Fruit fly (Drosophila melanogaster): ENCODE measurements around the gene CG32436.

The CG32436 gene

DNA sequence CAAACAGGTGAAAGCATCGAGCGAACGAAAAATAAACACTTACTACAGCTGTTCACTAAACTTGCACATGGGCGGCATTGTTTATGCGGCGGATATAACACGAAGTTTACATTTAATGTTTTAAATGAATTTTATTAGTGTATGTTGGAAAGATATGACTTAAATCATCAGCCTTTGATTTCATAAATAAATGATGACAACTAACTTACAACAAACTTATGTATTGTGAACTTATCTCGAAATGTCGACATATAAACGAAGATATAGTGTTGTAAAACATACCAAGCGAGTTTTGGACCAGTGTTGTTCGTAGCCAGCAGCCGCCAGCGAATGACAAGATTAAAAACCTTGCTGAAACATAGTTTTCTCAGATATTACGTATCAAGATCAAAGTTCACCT is 39.4 kb upstream of the CG32436 start, which contains the start of the genes CG11309 and CG7632 (continued):
- TF ChIP-seq Eip93F (GFP tag; optimal IDR thresholded peaks at IDR 0.05) = peak; percentile 98
- peak; percentile 99 for TF ChIP-seq Hr4 (GFP tag; optimal IDR thresholded peaks at IDR 0.05)
- TF ChIP-seq Met (GFP tag; optimal IDR thresholded peaks at IDR 0.05) = peak; percentile 99
- TF ChIP-seq Gug (GFP tag; IDR thresholded peaks at IDR 0.05) = peak; percentile 98
- TF ChIP-seq CG3919 (GFP tag; optimal IDR thresholded peaks at IDR 0.05) = peak; percentile 100
- TF ChIP-seq CG10631 (GFP tag; optimal IDR thresholded peaks at IDR 0.05) = peak; percentile 99
- peak; percentile 99 for TF ChIP-seq spab (GFP tag; optimal IDR thresholded peaks at IDR 0.05)
- peak; percentile 99 for TF ChIP-seq cyc (GFP tag; optimal IDR thresholded peaks at IDR 0.05)
- peak; percentile 99 for TF ChIP-seq CG11762 (GFP tag; optimal IDR thresholded peaks at IDR 0.05; ENCODE audit: insufficient read depth)
- TF ChIP-seq CG4318 (GFP tag; optimal IDR thresholded peaks at IDR 0.05) = peak; percentile 96
- TF ChIP-seq Lpt (GFP tag; optimal IDR thresholded peaks at IDR 0.05) = peak; percentile 99
- TF ChIP-seq CG1621 (tag; optimal IDR thresholded peaks at IDR 0.05) = peak; percentile 99
- peak; percentile 98 for TF ChIP-seq dac (GFP tag; optimal IDR thresholded peaks at IDR 0.05)
- TF ChIP-seq Ets96B (tag; optimal IDR thresholded peaks at IDR 0.05) = peak; percentile 100
- TF ChIP-seq CG6808 (GFP tag; optimal IDR thresholded peaks at IDR 0.05) = peak; percentile 99
- peak; percentile 100 for TF ChIP-seq Sox102F (GFP tag; optimal IDR thresholded peaks at IDR 0.05)
- peak; percentile 100 for TF ChIP-seq svp (GFP tag)

DNA sequence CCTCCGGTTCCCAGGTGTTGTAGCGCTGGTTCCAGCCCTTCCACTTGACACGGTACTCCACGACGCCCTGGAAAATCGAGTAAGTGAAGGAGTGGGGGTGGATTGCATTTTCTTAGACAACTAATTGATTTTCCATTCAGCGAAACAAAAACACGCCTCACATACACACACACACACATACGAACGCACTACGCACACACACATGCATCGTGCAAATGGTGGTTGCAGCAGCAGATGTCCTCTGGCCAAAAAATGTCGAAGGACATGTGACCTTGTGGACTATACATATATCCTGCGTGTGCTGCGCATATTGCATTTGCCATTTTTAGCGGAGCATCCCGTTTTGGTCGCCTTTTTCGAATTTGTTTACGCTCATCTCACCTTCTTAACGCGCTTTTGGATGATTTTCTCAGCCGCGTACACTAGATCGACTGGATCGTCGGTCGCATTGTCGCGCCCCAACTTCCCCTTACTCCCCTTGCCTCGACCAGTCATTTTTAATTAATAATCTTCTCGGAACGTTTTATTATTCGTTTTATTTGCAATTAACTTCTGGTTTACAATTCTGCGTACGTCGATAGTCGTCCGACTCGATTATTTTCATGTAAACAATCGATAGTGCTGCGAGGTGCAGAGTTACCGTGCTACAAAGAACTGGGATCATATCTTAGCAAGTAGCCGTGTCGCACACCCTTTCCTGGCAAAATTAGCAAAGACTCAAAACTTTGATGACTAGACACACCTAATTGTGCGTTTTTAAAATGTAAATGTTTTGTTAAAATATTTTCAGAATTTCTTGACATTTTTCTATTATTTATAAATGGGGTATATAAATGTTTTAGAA is 26.2 kb upstream of the CG32436 start, which contains the start of gene Pc:
Pc (minus strand) TSS at position 605 of the 844 bp plus-strand sequence.
- TF ChIP-seq salr (GFP tag; optimal IDR thresholded peaks at IDR 0.05) = no peak
- TF ChIP-seq ss (GFP tag; optimal IDR thresholded peaks at IDR 0.05) = no peak
- no peak for TF ChIP-seq cyc (GFP tag; optimal IDR thresholded peaks at IDR 0.05)
- no peak for TF ChIP-seq CG6163 (GFP tag; IDR thresholded peaks at IDR 0.05)
- TF ChIP-seq CG8319 (GFP tag; optimal IDR thresholded peaks at IDR 0.05) = no peak
- TF ChIP-seq dac (GFP tag; optimal IDR thresholded peaks at IDR 0.05) = no peak
- no peak for TF ChIP-seq net (GFP tag; optimal IDR thresholded peaks at IDR 0.05)
- no peak for TF ChIP-seq CG11294 (GFP tag; IDR thresholded peaks at IDR 0.05)
- TF ChIP-seq esn (GFP tag; optimal IDR thresholded peaks at IDR 0.05) = no peak
- no peak for TF ChIP-seq CG8632 (GFP tag; optimal IDR thresholded peaks at IDR 0.05)
- TF ChIP-seq Eip78C (GFP tag) = peak; percentile 39
- TF ChIP-seq Hr38 (GFP tag; optimal IDR thresholded peaks at IDR 0.05) = no peak
- no peak for TF ChIP-seq CG8119 (GFP tag; IDR thresholded peaks at IDR 0.05)
- peak; percentile 57 for TF ChIP-seq Sox14 (GFP tag; optimal IDR thresholded peaks at IDR 0.05)
- no peak for TF ChIP-seq Met (GFP tag; optimal IDR thresholded peaks at IDR 0.05)
- TF ChIP-seq acj6 (GFP tag; optimal IDR thresholded peaks at IDR 0.05) = no peak
- TF ChIP-seq svp (GFP tag) = no peak
- TF ChIP-seq fkh (GFP tag; optimal IDR thresholded peaks at IDR 0.05) = peak; percentile 24
- TF ChIP-seq CG3032 (tag; optimal IDR thresholded peaks at IDR 0.05) = peak; percentile 13
- no peak for TF ChIP-seq Gug (GFP tag; IDR thresholded peaks at IDR 0.05)
- no peak for TF ChIP-seq Eip93F (GFP tag; optimal IDR thresholded peaks at IDR 0.05)
- TF ChIP-seq Eip75B (GFP tag; optimal IDR thresholded peaks at IDR 0.05) = no peak
- TF ChIP-seq fd85E (GFP tag; optimal IDR thresholded peaks at IDR 0.05) = no peak

DNA sequence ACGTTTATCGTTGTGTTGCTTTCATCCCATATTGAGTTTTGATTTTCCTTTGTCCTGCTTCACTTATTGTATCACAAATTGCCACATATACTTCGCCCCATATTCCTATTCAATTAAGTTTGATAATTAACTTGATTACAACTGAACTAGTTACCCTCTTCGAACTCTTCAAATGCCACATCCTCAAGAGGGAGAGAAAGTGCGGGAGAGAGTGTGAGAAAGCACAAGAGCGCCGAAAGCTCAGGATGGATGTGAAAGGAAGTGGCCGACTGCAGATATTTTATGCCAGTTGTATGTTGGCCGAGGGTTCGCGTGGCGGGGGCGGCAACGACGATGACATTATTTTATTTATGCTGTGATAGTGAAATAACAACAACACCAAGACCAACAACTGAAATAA is 25.4 kb upstream of the CG32436 start, which contains the start of gene Rab26:
Rab26 (plus strand) TSS at position 301 of the 400 bp plus-strand sequence.
- TF ChIP-seq net (GFP tag; optimal IDR thresholded peaks at IDR 0.05) (no peak), CG8632 (GFP tag; optimal IDR thresholded peaks at IDR 0.05) (no peak), Sox14 (GFP tag; optimal IDR thresholded peaks at IDR 0.05) (no peak), CG34406 (GFP tag; optimal IDR thresholded peaks at IDR 0.05) (no peak), dac (GFP tag; optimal IDR thresholded peaks at IDR 0.05) (no peak), CG9139 (GFP tag; optimal IDR thresholded peaks at IDR 0.05) (no peak), Hr4 (GFP tag; optimal IDR thresholded peaks at IDR 0.05) (no peak), CG16779 (tag; optimal IDR thresholded peaks at IDR 0.05) (no peak), fd59A (GFP tag; optimal IDR thresholded peaks at IDR 0.05) (no peak), spab (GFP tag; optimal IDR thresholded peaks at IDR 0.05) (no peak), CG8319 (GFP tag; optimal IDR thresholded peaks at IDR 0.05) (no peak), CG11902 (GFP tag; optimal IDR thresholded peaks at IDR 0.05) (no peak), Eip93F (GFP tag; optimal IDR thresholded peaks at IDR 0.05) (no peak), Sox102F (GFP tag; optimal IDR thresholded peaks at IDR 0.05) (no peak), CG6854 (GFP tag; optimal IDR thresholded peaks at IDR 0.05) (no peak), CG6808 (GFP tag; optimal IDR thresholded peaks at IDR 0.05) (no peak)

All from whole organism, prepupa.